Fruit fly (Drosophila melanogaster) whole organism, embryonic: ENCODE results near the gene drongo.
A peak's percentile ranks its signal among the peaks of the same experiment; 100 is the strongest.

Experiments used
- ATbp ChIP-seq: fragments of 200-800 bp; sonication (Bioruptor generic); optimal IDR thresholded peaks from 2 replicates; lab custom pipeline; 2017; ENCODE audit warnings: missing biosample characterization, mild to moderate bottlenecking, missing genetic modification characterization, missing genetic modification reagents
- Atf6 ChIP-seq: fragments of 200-800 bp; sonication (Bioruptor generic); IDR thresholded peaks from 2 replicates; pipeline ENCODE4 v1.3.6; 2022; ENCODE audit warnings: missing biosample characterization, missing genetic modification characterization
- Awh ChIP-seq: fragments of 200-800 bp; sonication (Bioruptor generic); IDR thresholded peaks from 2 replicates; pipeline ENCODE4, ENCODE4 v1.3.6; 2022; ENCODE audit warnings: missing biosample characterization, missing genetic modification characterization
- Bgb ChIP-seq: fragments of 200-800 bp; sonication (Bioruptor generic); IDR thresholded peaks from 2 replicates; pipeline ENCODE4 v1.3.6; 2022; ENCODE audit warnings: missing biosample characterization, missing genetic modification characterization; ENCODE audit not compliant: partially characterized antibody
- CG1233 ChIP-seq: fragments of 200-800 bp; sonication (Bioruptor generic); optimal IDR thresholded peaks from 4 replicates; lab custom pipeline; 2018; ENCODE audit warnings: missing biosample characterization, mild to moderate bottlenecking, missing genetic modification characterization
- CG15011 ChIP-seq: fragments of 200-800 bp; sonication (Bioruptor generic); optimal IDR thresholded peaks from 3 replicates; lab custom pipeline; 2018; ENCODE audit warnings: missing biosample characterization, mild to moderate bottlenecking, missing genetic modification characterization
- CG16779 ChIP-seq: fragments of 200-800 bp; sonication (Bioruptor generic); IDR thresholded peaks from 2 replicates; pipeline ENCODE4 v1.3.6; 2022; ENCODE audit warnings: missing biosample characterization, missing genetic modification characterization
- CG16863 ChIP-seq: fragments of 200-800 bp; sonication (Bioruptor generic); optimal IDR thresholded peaks from 3 replicates; lab custom pipeline; 2016; ENCODE audit warnings: missing biosample characterization, missing genetic modification characterization
- CG1832 ChIP-seq: fragments of 200-800 bp; sonication (Bioruptor generic); optimal IDR thresholded peaks from 2 replicates; lab custom pipeline; 2017; ENCODE audit warnings: missing biosample characterization, mild to moderate bottlenecking, missing genetic modification characterization, inconsistent platforms
- CG30020 ChIP-seq: fragments of 200-800 bp; optimal IDR thresholded peaks from 2 replicates; lab custom pipeline; 2019; ENCODE audit warnings: missing biosample characterization, mild to moderate bottlenecking, missing genetic modification characterization, moderate library complexity
- CG32532 ChIP-seq: fragments of 200-800 bp; sonication (Bioruptor generic); IDR thresholded peaks from 2 replicates; pipeline ENCODE4 v1.3.6; 2022; ENCODE audit warnings: missing biosample characterization, missing genetic modification characterization
- CG33213 ChIP-seq: fragments of 200-800 bp; sonication (Bioruptor generic); optimal IDR thresholded peaks from 3 replicates; lab custom pipeline; 2016; ENCODE audit warnings: missing biosample characterization, missing genetic modification characterization
- CG3847 ChIP-seq: fragments of 200-800 bp; sonication (Bioruptor generic); IDR thresholded peaks from 2 replicates; pipeline ENCODE4 v1.3.6; 2022; ENCODE audit warnings: missing biosample characterization, missing genetic modification characterization
- CG42726 ChIP-seq: fragments of 200-800 bp; sonication (Bioruptor generic); IDR thresholded peaks from 2 replicates; pipeline ENCODE4 v1.3.6; 2022; ENCODE audit warnings: missing biosample characterization, missing genetic modification characterization; ENCODE audit not compliant: partially characterized antibody
- CG4404 ChIP-seq: fragments of 200-800 bp; sonication (Bioruptor generic); IDR thresholded peaks from 2 replicates; pipeline ENCODE4 v1.3.6; 2022; ENCODE audit warnings: missing biosample characterization, missing genetic modification characterization
- CG4707 ChIP-seq: fragments of 200-800 bp; sonication (Bioruptor generic); optimal IDR thresholded peaks from 2 replicates; lab custom pipeline; 2018; ENCODE audit warnings: missing biosample characterization, mild to moderate bottlenecking, missing genetic modification characterization, moderate library complexity
- CG6272 ChIP-seq: fragments of 200-800 bp; sonication (Bioruptor generic); IDR thresholded peaks from 2 replicates; pipeline ENCODE4 v1.3.6; 2022; ENCODE audit warnings: missing biosample characterization, missing genetic modification characterization
- CG8089 ChIP-seq: fragments of 200-800 bp; sonication (Bioruptor generic); optimal IDR thresholded peaks from 3 replicates; lab custom pipeline; 2016; ENCODE audit warnings: missing biosample characterization, missing genetic modification characterization
- CG9437 ChIP-seq: fragments of 200-800 bp; sonication (Bioruptor generic); optimal IDR thresholded peaks from 2 replicates; lab custom pipeline; 2018; ENCODE audit warnings: missing biosample characterization, mild to moderate bottlenecking, missing genetic modification characterization
- CG9727 ChIP-seq: fragments of 200-800 bp; sonication (Bioruptor generic); optimal IDR thresholded peaks from 3 replicates; lab custom pipeline; 2017; ENCODE audit warnings: missing biosample characterization, mild to moderate bottlenecking, missing genetic modification characterization
- D ChIP-seq, 2 experiments: fragments of 200-800 bp in 1 of 2; fragments of >200 bp in 1 of 2; sonication (Bioruptor generic) in 1 of 2; optimal IDR thresholded peaks; 2 replicates in 1 of 2; 3 replicates in 1 of 2; lab custom pipeline; 2017; ENCODE audit warnings: mild to moderate bottlenecking in 1 of 2, missing biosample characterization in 1 of 2, missing genetic modification characterization in 1 of 2, missing genetic modification reagents in 1 of 2
- Dad ChIP-seq: fragments of 200-800 bp; sonication (Bioruptor generic); optimal IDR thresholded peaks from 3 replicates; lab custom pipeline; 2016; ENCODE audit warnings: missing biosample characterization, missing genetic modification characterization
- Dek ChIP-seq: fragments of 200-800 bp; sonication (Bioruptor generic); optimal IDR thresholded peaks from 3 replicates; lab custom pipeline; 2019; ENCODE audit warnings: missing biosample characterization, mild to moderate bottlenecking, missing genetic modification characterization, moderate library complexity
- Dll ChIP-seq: fragments of 200-800 bp; sonication (Bioruptor generic); IDR thresholded peaks from 4 replicates; pipeline ENCODE4 v1.3.6; 2022; ENCODE audit warnings: missing biosample characterization, missing genetic modification characterization; ENCODE audit not compliant: partially characterized antibody
- Fer2 ChIP-seq: fragments of 200-800 bp; sonication (Bioruptor generic); optimal IDR thresholded peaks from 2 replicates; lab custom pipeline; 2018; ENCODE audit warnings: missing biosample characterization, mild to moderate bottlenecking, missing genetic modification characterization, moderate library complexity
- GATAe ChIP-seq: fragments of 200-800 bp; sonication (Bioruptor generic); conservative IDR thresholded peaks from 2 replicates; pipeline ENCODE4 v1.3.6; 2022; ENCODE audit warnings: missing biosample characterization, missing genetic modification characterization
- Hr51 ChIP-seq, 2 experiments: fragments of 200-800 bp; sonication (Bioruptor generic); optimal IDR thresholded peaks; 2 replicates in 1 of 2; 3 replicates in 1 of 2; lab custom pipeline; 2016 to 2018; ENCODE audit warnings: missing biosample characterization in 2 of 2, missing genetic modification characterization in 2 of 2, mild to moderate bottlenecking in 1 of 2, moderate library complexity in 1 of 2
- Hsf ChIP-seq: fragments of 200-800 bp; sonication (Bioruptor generic); optimal IDR thresholded peaks from 3 replicates; lab custom pipeline; 2016; ENCODE audit warnings: missing biosample characterization, missing genetic modification characterization
- Kr ChIP-seq: fragments of 200-800 bp; sonication (Bioruptor generic); optimal IDR thresholded peaks from 2 replicates; lab custom pipeline; 2017; ENCODE audit warnings: missing biosample characterization, mild to moderate bottlenecking, missing genetic modification characterization
- MESR4 ChIP-seq: fragments of 200-800 bp; sonication (Bioruptor generic); optimal IDR thresholded peaks from 2 replicates; lab custom pipeline; 2018; ENCODE audit warnings: missing biosample characterization, mild to moderate bottlenecking, missing genetic modification characterization, moderate library complexity
- Mrtf ChIP-seq: fragments of 200-800 bp; sonication (Bioruptor generic); IDR thresholded peaks from 3 replicates; pipeline ENCODE4 v1.3.6; 2022; ENCODE audit warnings: missing biosample characterization, missing genetic modification characterization
- Pdp1 ChIP-seq, 2 experiments: fragments of 200-800 bp; sonication (Bioruptor generic); optimal IDR thresholded peaks; 3 replicates each; lab custom pipeline; 2016; ENCODE audit warnings: missing biosample characterization in 2 of 2, missing genetic modification characterization in 2 of 2, mild to moderate bottlenecking in 1 of 2, moderate library complexity in 1 of 2
- abd-A ChIP-seq: fragments of 200-800 bp; sonication (Bioruptor generic); optimal IDR thresholded peaks from 3 replicates; lab custom pipeline; 2019; ENCODE audit warnings: missing biosample characterization, mild to moderate bottlenecking, missing genetic modification characterization, moderate library complexity
- bab2 ChIP-seq: fragments of 200-800 bp; sonication (Bioruptor generic); optimal IDR thresholded peaks from 2 replicates; lab custom pipeline; 2016; ENCODE audit warnings: missing biosample characterization, missing genetic modification characterization
- cas ChIP-seq: fragments of 200-800 bp; sonication (Bioruptor generic); IDR thresholded peaks from 2 replicates; pipeline ENCODE4 v1.3.6; 2022; ENCODE audit warnings: missing biosample characterization, missing genetic modification characterization
- dm ChIP-seq: fragments of 200-800 bp; sonication (Bioruptor generic); optimal IDR thresholded peaks from 3 replicates; lab custom pipeline; 2016; ENCODE audit warnings: missing biosample characterization, missing genetic modification characterization
- en ChIP-seq: fragments of 200-800 bp; sonication (Bioruptor generic); optimal IDR thresholded peaks from 2 replicates; lab custom pipeline; 2016; ENCODE audit warnings: missing biosample characterization, missing genetic modification characterization
- gfzf ChIP-seq: fragments of 200-800 bp; sonication (Bioruptor generic); optimal IDR thresholded peaks from 2 replicates; lab custom pipeline; 2016; ENCODE audit warnings: missing biosample characterization, mild to moderate bottlenecking, missing genetic modification characterization, moderate library complexity
- gro ChIP-seq: fragments of 200-800 bp; sonication (Bioruptor generic); optimal IDR thresholded peaks from 2 replicates; lab custom pipeline; 2016; ENCODE audit warnings: missing biosample characterization, missing genetic modification characterization
- lov ChIP-seq, 2 experiments: fragments of 200-800 bp in 1 of 2; fragments of >200 bp in 1 of 2; sonication (Bioruptor generic) in 1 of 2; IDR thresholded peaks in 1 of 2; optimal IDR thresholded peaks in 1 of 2; 2 replicates in 1 of 2; 3 replicates in 1 of 2; pipeline versions ENCODE4 v1.3.6 to Lab custom; 2017 to 2022; ENCODE audit warnings: missing biosample characterization in 1 of 2, missing genetic modification characterization in 1 of 2
- pfk ChIP-seq: fragments of 200-800 bp; sonication (Bioruptor generic); optimal IDR thresholded peaks from 2 replicates; lab custom pipeline; 2018; ENCODE audit warnings: missing biosample characterization, mild to moderate bottlenecking, missing genetic modification characterization, moderate library complexity
- pzg ChIP-seq: fragments of 200-800 bp; sonication (Bioruptor generic); optimal IDR thresholded peaks from 3 replicates; lab custom pipeline; 2018; ENCODE audit warnings: missing biosample characterization, mild to moderate bottlenecking, missing genetic modification characterization, moderate library complexity
- run ChIP-seq: fragments of 200-800 bp; sonication (Bioruptor generic); optimal IDR thresholded peaks from 3 replicates; lab custom pipeline; 2018; ENCODE audit warnings: missing biosample characterization, mild to moderate bottlenecking, missing genetic modification characterization
- sim ChIP-seq: fragments of 200-800 bp; sonication (Bioruptor generic); IDR thresholded peaks from 2 replicates; pipeline ENCODE4 v1.3.6; 2022; ENCODE audit warnings: missing biosample characterization, missing genetic modification characterization
- stwl ChIP-seq: fragments of 200-800 bp; sonication (Bioruptor generic); optimal IDR thresholded peaks from 3 replicates; lab custom pipeline; 2018; ENCODE audit warnings: missing biosample characterization, mild to moderate bottlenecking, missing genetic modification characterization, moderate library complexity
- trem ChIP-seq: fragments of 200-800 bp; optimal IDR thresholded peaks from 3 replicates; lab custom pipeline; 2019; ENCODE audit warnings: missing biosample characterization, mild to moderate bottlenecking, missing genetic modification characterization, moderate library complexity
- zfh2 ChIP-seq: fragments of 200-800 bp; sonication (Bioruptor generic); optimal IDR thresholded peaks from 2 replicates; lab custom pipeline; 2016; ENCODE audit warnings: missing biosample characterization, missing genetic modification characterization

Gene drongo

DNA sequence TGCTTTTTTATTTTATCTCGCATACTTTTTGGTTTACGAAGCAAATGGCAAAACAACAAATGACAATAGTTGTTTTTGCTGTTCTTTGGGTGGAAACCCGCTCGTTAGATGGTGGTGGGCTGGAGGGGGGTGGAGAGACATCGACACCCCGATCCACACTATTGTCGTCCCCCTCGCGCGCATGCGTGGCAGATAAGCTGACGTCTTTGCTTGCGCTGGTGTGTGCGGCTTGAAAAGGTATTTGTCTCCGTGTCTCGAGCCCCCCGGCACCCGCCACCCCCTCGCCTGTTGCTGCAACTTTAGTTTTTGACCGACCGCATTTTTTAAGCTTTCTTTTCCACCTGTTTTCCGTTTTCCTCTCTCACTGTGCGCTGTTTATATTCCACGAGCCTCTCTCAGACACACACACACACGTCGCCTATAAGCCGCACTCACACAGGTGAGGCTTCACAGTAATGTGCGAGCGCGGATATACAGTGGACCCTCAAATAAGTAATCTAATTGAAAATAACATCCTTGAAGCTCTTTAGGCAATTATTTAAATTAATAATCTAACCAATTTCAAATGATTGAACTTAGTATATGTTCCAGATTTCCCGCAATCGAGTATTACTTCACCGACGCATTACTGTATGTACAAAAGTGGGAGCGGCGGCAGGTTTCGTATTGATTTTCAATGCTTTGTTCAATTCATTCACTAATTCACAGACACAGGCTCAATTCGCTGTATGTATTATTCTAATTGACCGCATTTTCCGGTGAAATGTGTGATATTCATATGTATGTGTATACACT is 16.3 kb upstream of the drongo start (continued):
- TF ChIP-seq gro (GFP tag; lab: Kevin White, UChicago), result peak; percentile 87
- peak; percentile 95 for TF ChIP-seq Mrtf
- peak; percentile 90 for TF ChIP-seq ATbp (GFP tag; lab: Kevin White, UChicago)
- peak; percentile 76 for TF ChIP-seq CG9437 (GFP tag; lab: Kevin White, UChicago)
- peak; percentile 73 for TF ChIP-seq en (GFP tag; lab: Kevin White, UChicago)
- no peak for TF ChIP-seq Dll (GFP tag; lab: Robert Waterston, UW)
- TF ChIP-seq Pdp1 (GFP tag; optimal IDR thresholded peaks at IDR 0.05; lab: Kevin White, UChicago), result peak; percentile 91 to 94
- TF ChIP-seq zfh2 (GFP tag; lab: Kevin White, UChicago), result peak; percentile 88
- TF ChIP-seq trem (tag; lab: Kevin White, UChicago), result peak; percentile 62
- no peak for TF ChIP-seq gfzf (GFP tag; lab: Kevin White, UChicago)
- peak; percentile 81 for TF ChIP-seq CG15011 (GFP tag; lab: Kevin White, UChicago)
- peak; percentile 24 for TF ChIP-seq MESR4 (GFP tag; lab: Kevin White, UChicago)
- TF ChIP-seq CG1233 (GFP tag; lab: Kevin White, UChicago), result peak; percentile 93
- TF ChIP-seq sim (GFP tag; lab: Robert Waterston, UW), result peak; percentile 72; the same call in 1 of the 2 replicates
- peak; percentile 59 for TF ChIP-seq GATAe (GFP tag; lab: Robert Waterston, UW)
- TF ChIP-seq Atf6 (GFP tag; lab: Robert Waterston, UW), result peak; percentile 92
- TF ChIP-seq lov (optimal IDR thresholded peaks at IDR 0.05; lab: Kevin White, UChicago), result no peak
- TF ChIP-seq lov (GFP tag; IDR thresholded peaks at IDR 0.05; lab: Robert Waterston, UW), result peak; percentile 95
- TF ChIP-seq Bgb (GFP tag; lab: Robert Waterston, UW), result peak; percentile 35; the same call in 1 of the 2 replicates
- peak; percentile 39; the same call in 1 of the 2 replicates for TF ChIP-seq CG42726 (GFP tag; lab: Robert Waterston, UW)
- peak; percentile 81 for TF ChIP-seq CG4707 (GFP tag; lab: Kevin White, UChicago)
- peak; percentile 83 for TF ChIP-seq CG33213 (GFP tag; lab: Kevin White, UChicago)
- TF ChIP-seq Awh (GFP tag; lab: Robert Waterston, UW), result peak; percentile 95
- TF ChIP-seq CG9727 (GFP tag; lab: Kevin White, UChicago), result peak; percentile 91
- TF ChIP-seq run (tag; lab: Kevin White, UChicago), result peak; percentile 78
- TF ChIP-seq CG6272 (GFP tag; lab: Robert Waterston, UW), result peak; percentile 94
- TF ChIP-seq CG30020, result peak; percentile 60
- no peak for TF ChIP-seq D (optimal IDR thresholded peaks at IDR 0.05; lab: Kevin White, UChicago)
- peak; percentile 87 for TF ChIP-seq D (GFP tag; optimal IDR thresholded peaks at IDR 0.05; lab: Kevin White, UChicago)
- TF ChIP-seq Hsf, result peak; percentile 92
- TF ChIP-seq CG16779 (GFP tag; lab: Robert Waterston, UW), result peak; percentile 87
- peak; percentile 93 for TF ChIP-seq Dek
- peak; percentile 93 for TF ChIP-seq CG4404 (GFP tag; lab: Robert Waterston, UW)
- TF ChIP-seq CG32532, result peak; percentile 97
- TF ChIP-seq Hr51 (GFP tag; optimal IDR thresholded peaks at IDR 0.05; lab: Kevin White, UChicago), result peak; percentile 87 to 93
- TF ChIP-seq pfk (GFP tag; lab: Kevin White, UChicago), result no peak
- TF ChIP-seq abd-A (tag; lab: Kevin White, UChicago), result peak; percentile 57
- TF ChIP-seq dm (GFP tag; lab: Kevin White, UChicago), result peak; percentile 75
- peak; percentile 90 for TF ChIP-seq CG16863 (GFP tag; lab: Kevin White, UChicago)
- no peak for TF ChIP-seq Kr (GFP tag; lab: Kevin White, UChicago)
- peak; percentile 71 for TF ChIP-seq CG8089 (GFP tag; lab: Kevin White, UChicago)
- peak; percentile 92 for TF ChIP-seq bab2
- peak; percentile 89 for TF ChIP-seq Fer2
- peak; percentile 14 for TF ChIP-seq pzg
- TF ChIP-seq cas, result peak; percentile 85
- peak; percentile 93 for TF ChIP-seq CG3847 (GFP tag; lab: Robert Waterston, UW)
- no peak for TF ChIP-seq stwl
- peak; percentile 81 for TF ChIP-seq CG1832
- TF ChIP-seq Dad (GFP tag; lab: Kevin White, UChicago), result peak; percentile 90
